Worm (Caenorhabditis elegans) whole organism, L2 larva: Measurements from ENCODE around the gene irg-4.
A peak's percentile ranks its signal among the peaks of the same experiment; 100 is the strongest.

Source experiments
- C34F6.9 ChIP-seq: fragments of 150-350 bp; optimal IDR thresholded peaks from 2 replicates; lab custom pipeline; 2014; ENCODE audit warnings: missing biosample characterization, missing genetic modification characterization
- F13H6.1 ChIP-seq: sonication (generic microtip); optimal IDR thresholded peaks from 2 replicates; lab custom pipeline; 2016; ENCODE audit warnings: missing genetic modification characterization, missing compliant biosample characterization
- Y55F3AM.14 ChIP-seq: fragments of 200-800 bp; sonication (Bioruptor generic); optimal IDR thresholded peaks from 2 replicates; lab custom pipeline; 2018; ENCODE audit warnings: mild to moderate bottlenecking, missing genetic modification characterization, missing compliant biosample characterization
- alr-1 ChIP-seq: fragments of 150-350 bp; optimal IDR thresholded peaks from 2 replicates; lab custom pipeline; 2014; ENCODE audit warnings: missing biosample characterization, missing genetic modification characterization
- aly-2 ChIP-seq: fragments of 150-350 bp; optimal IDR thresholded peaks from 2 replicates; lab custom pipeline; 2014; ENCODE audit warnings: missing biosample characterization, missing genetic modification characterization
- ama-1 ChIP-seq: fragments of 150-350 bp; optimal IDR thresholded peaks from 2 replicates; lab custom pipeline; 2018; ENCODE audit warnings: inconsistent platforms
- blmp-1 ChIP-seq: sonication (generic microtip); optimal IDR thresholded peaks from 2 replicates; lab custom pipeline; 2017; ENCODE audit warnings: missing genetic modification characterization, mild to moderate bottlenecking, missing compliant biosample characterization, antibody characterized with exemption, moderate library complexity; ENCODE audit not compliant: insufficient read depth
- ceh-16 ChIP-seq: fragments of 150-350 bp; optimal IDR thresholded peaks from 2 replicates; lab custom pipeline; 2014; ENCODE audit warnings: missing biosample characterization, missing genetic modification characterization
- crh-2 ChIP-seq: sonication (generic microtip); optimal IDR thresholded peaks from 2 replicates; lab custom pipeline; 2017; ENCODE audit warnings: missing biosample characterization, missing genetic modification characterization
- egl-27 ChIP-seq: sonication (generic microtip); optimal IDR thresholded peaks from 3 replicates; lab custom pipeline; 2017; ENCODE audit warnings: missing biosample characterization, missing genetic modification reagents, missing genetic modification characterization
- fos-1 ChIP-seq: fragments of 150-350 bp; optimal IDR thresholded peaks from 2 replicates; lab custom pipeline; 2014; ENCODE audit warnings: missing biosample characterization, missing genetic modification characterization
- gmeb-1 ChIP-seq: fragments of 150-350 bp; optimal IDR thresholded peaks from 2 replicates; lab custom pipeline; 2014; ENCODE audit warnings: missing biosample characterization, missing genetic modification characterization
- lin-11 ChIP-seq: fragments of 150-350 bp; sonication (generic microtip); optimal IDR thresholded peaks from 2 replicates; lab custom pipeline; 2014; ENCODE audit warnings: missing biosample characterization, missing genetic modification characterization, inconsistent platforms, mixed read lengths
- lin-13 ChIP-seq: fragments of 150-350 bp; optimal IDR thresholded peaks from 2 replicates; lab custom pipeline; 2014; ENCODE audit warnings: missing biosample characterization, missing genetic modification reagents, missing genetic modification characterization
- lin-39 ChIP-seq: fragments of 150-350 bp; optimal IDR thresholded peaks from 2 replicates; lab custom pipeline; 2014; ENCODE audit warnings: missing biosample characterization, missing genetic modification reagents, missing genetic modification characterization
- lsy-2 ChIP-seq, 2 experiments: fragments of 150-350 bp in 1 of 2; sonication (generic microtip) in 1 of 2; optimal IDR thresholded peaks; 2 replicates each; lab custom pipeline; 2014 to 2017; ENCODE audit warnings: missing biosample characterization in 2 of 2, missing genetic modification characterization in 2 of 2
- mab-5 ChIP-seq: fragments of 150-350 bp; optimal IDR thresholded peaks from 2 replicates; lab custom pipeline; 2014; ENCODE audit warnings: missing biosample characterization, missing genetic modification characterization
- mbf-1 ChIP-seq: sonication (generic microtip); optimal IDR thresholded peaks from 2 replicates; lab custom pipeline; 2017; ENCODE audit warnings: missing biosample characterization, missing genetic modification characterization
- mdl-1 ChIP-seq, 2 experiments: fragments of 150-350 bp in 1 of 2; sonication (generic microtip) in 1 of 2; optimal IDR thresholded peaks; 2 replicates each; lab custom pipeline; 2017; ENCODE audit warnings: missing biosample characterization in 2 of 2, missing genetic modification characterization in 2 of 2
- nhr-10 ChIP-seq: sonication (generic microtip); optimal IDR thresholded peaks from 2 replicates; lab custom pipeline; 2017; ENCODE audit warnings: missing biosample characterization, missing genetic modification characterization
- nhr-11 ChIP-seq: fragments of 150-350 bp; optimal IDR thresholded peaks from 2 replicates; lab custom pipeline; 2014; ENCODE audit warnings: missing biosample characterization, missing genetic modification characterization
- nhr-12 ChIP-seq: fragments of 150-350 bp; optimal IDR thresholded peaks from 2 replicates; lab custom pipeline; 2014; ENCODE audit warnings: missing biosample characterization, missing genetic modification characterization
- nhr-129 ChIP-seq: fragments of 150-350 bp; optimal IDR thresholded peaks from 2 replicates; lab custom pipeline; 2014; ENCODE audit warnings: missing biosample characterization, missing genetic modification characterization
- nhr-21 ChIP-seq: fragments of 150-350 bp; optimal IDR thresholded peaks from 2 replicates; lab custom pipeline; 2014; ENCODE audit warnings: missing biosample characterization, missing genetic modification characterization
- nhr-23 ChIP-seq: fragments of 150-350 bp; optimal IDR thresholded peaks from 2 replicates; lab custom pipeline; 2014; ENCODE audit warnings: missing biosample characterization, missing genetic modification reagents, missing genetic modification characterization
- nhr-237 ChIP-seq: fragments of 150-350 bp; optimal IDR thresholded peaks from 2 replicates; lab custom pipeline; 2014; ENCODE audit warnings: missing biosample characterization, missing genetic modification characterization
- nhr-6 ChIP-seq: fragments of 150-350 bp; optimal IDR thresholded peaks from 2 replicates; lab custom pipeline; 2014; ENCODE audit warnings: missing biosample characterization, missing genetic modification characterization
- nhr-77 ChIP-seq: fragments of 150-350 bp; optimal IDR thresholded peaks from 2 replicates; lab custom pipeline; 2014; ENCODE audit warnings: missing biosample characterization, missing genetic modification characterization
- peb-1 ChIP-seq: fragments of 150-350 bp; optimal IDR thresholded peaks from 2 replicates; lab custom pipeline; 2014; ENCODE audit warnings: missing biosample characterization, missing genetic modification characterization
- sem-4 ChIP-seq: fragments of 150-350 bp; optimal IDR thresholded peaks from 2 replicates; lab custom pipeline; 2014; ENCODE audit warnings: missing biosample characterization, missing genetic modification reagents, missing genetic modification characterization
- skn-1 ChIP-seq: sonication (generic microtip); optimal IDR thresholded peaks from 2 replicates; lab custom pipeline; 2017; ENCODE audit warnings: missing biosample characterization, missing genetic modification characterization
- sma-3 ChIP-seq: sonication (generic microtip); optimal IDR thresholded peaks from 2 replicates; lab custom pipeline; 2016; ENCODE audit warnings: missing genetic modification reagents, missing genetic modification characterization, missing compliant biosample characterization
- sma-9 ChIP-seq, 2 experiments: fragments of 150-350 bp in 1 of 2; sonication (generic microtip) in 1 of 2; optimal IDR thresholded peaks; 2 replicates each; lab custom pipeline; 2014 to 2016; ENCODE audit warnings: missing genetic modification characterization in 2 of 2, mild to moderate bottlenecking in 1 of 2, missing biosample characterization in 1 of 2, missing compliant biosample characterization in 1 of 2, missing genetic modification reagents in 1 of 2, moderate library complexity in 1 of 2
- unc-39 ChIP-seq: fragments of 150-350 bp; optimal IDR thresholded peaks from 2 replicates; lab custom pipeline; 2014; ENCODE audit warnings: missing biosample characterization, missing genetic modification characterization
- unc-55 ChIP-seq: fragments of 150-350 bp; sonication (generic microtip); optimal IDR thresholded peaks from 3 replicates; lab custom pipeline; 2014; ENCODE audit warnings: missing biosample characterization, missing genetic modification reagents, missing genetic modification characterization
- unc-62 ChIP-seq: fragments of 150-350 bp; optimal IDR thresholded peaks from 2 replicates; lab custom pipeline; 2014; ENCODE audit warnings: missing biosample characterization, missing genetic modification reagents, missing genetic modification characterization
- zag-1 ChIP-seq: fragments of 150-350 bp; optimal IDR thresholded peaks from 2 replicates; lab custom pipeline; 2014; ENCODE audit warnings: missing biosample characterization, missing genetic modification characterization
- ztf-4 ChIP-seq: fragments of 150-350 bp; optimal IDR thresholded peaks from 2 replicates; lab custom pipeline; 2014; ENCODE audit warnings: missing biosample characterization, missing genetic modification characterization

Gene irg-4

ce11 chrIV:12414601-12415000 is 21.0 kb upstream of the irg-4 start:
- TF ChIP-seq lin-39 (no peak), mab-5 (tag; lab: Kevin White, UChicago) (no peak), unc-55 (no peak), nhr-11 (tag; lab: Kevin White, UChicago) (no peak), lsy-2 (tag; optimal IDR thresholded peaks at IDR 0.05; lab: Kevin White, UChicago) (no peak), gmeb-1 (tag; lab: Kevin White, UChicago) (no peak), nhr-10 (tag; lab: Kevin White, UChicago) (no peak), nhr-77 (tag; lab: Kevin White, UChicago) (no peak), nhr-129 (no peak), zag-1 (no peak), nhr-21 (no peak)

ce11 chrIV:12416629-12417404 is 18.8 kb upstream of the irg-4 start:
- peak; percentile 58 for TF ChIP-seq nhr-129
- TF ChIP-seq lsy-2 (tag; optimal IDR thresholded peaks at IDR 0.05; lab: Kevin White, UChicago) = peak in 1 of 2 experiments; percentile 26
- TF ChIP-seq lin-39 = no peak
- TF ChIP-seq Y55F3AM.14 (GFP tag; lab: Kevin White, UChicago) = no peak
- no peak for TF ChIP-seq ztf-4
- no peak for TF ChIP-seq peb-1
- peak; percentile 11 for TF ChIP-seq lin-11 (tag; lab: Kevin White, UChicago)
- TF ChIP-seq sma-3 (GFP tag; lab: Kevin White, UChicago) = peak; percentile 13
- no peak for TF ChIP-seq unc-62 (GFP tag; lab: Kevin White, UChicago)
- TF ChIP-seq sma-9 (GFP tag; optimal IDR thresholded peaks at IDR 0.05; lab: Kevin White, UChicago) = peak; percentile 21
- TF ChIP-seq sma-9 (tag; optimal IDR thresholded peaks at IDR 0.05; lab: Kevin White, UChicago) = no peak
- TF ChIP-seq C34F6.9 = peak; percentile 4
- no peak for TF ChIP-seq egl-27 (tag; lab: Kevin White, UChicago)
- TF ChIP-seq nhr-237 (tag; lab: Kevin White, UChicago) = no peak
- no peak for TF ChIP-seq F13H6.1 (tag; lab: Kevin White, UChicago)
- no peak for TF ChIP-seq ceh-16 (tag; lab: Kevin White, UChicago)

ce11 chrIV:12417536-12418195 is 18.0 kb upstream of the irg-4 start, which contains the start of gene F08G5.3:
Gene F08G5.3 (minus strand): TSS chrIV:12417586.
- TF ChIP-seq aly-2 (tag; lab: Kevin White, UChicago) (no peak), ceh-16 (tag; lab: Kevin White, UChicago) (no peak), lin-13 (GFP tag; lab: Kevin White, UChicago) (peak; percentile 37), nhr-12 (tag; lab: Kevin White, UChicago) (no peak), nhr-77 (tag; lab: Kevin White, UChicago) (no peak), gmeb-1 (tag; lab: Kevin White, UChicago) (peak; percentile 36), Y55F3AM.14 (GFP tag; lab: Kevin White, UChicago) (peak; percentile 35), blmp-1 (tag; lab: Kevin White, UChicago) (no peak), unc-39 (tag; lab: Kevin White, UChicago) (no peak), skn-1 (tag; lab: Kevin White, UChicago) (no peak), nhr-10 (tag; lab: Kevin White, UChicago) (no peak), egl-27 (tag; lab: Kevin White, UChicago) (peak; percentile 16), mbf-1 (tag; lab: Kevin White, UChicago) (no peak), mdl-1 (tag; optimal IDR thresholded peaks at IDR 0.05; lab: Kevin White, UChicago) (no peak), fos-1 (tag; lab: Kevin White, UChicago) (peak; percentile 55), lsy-2 (tag; optimal IDR thresholded peaks at IDR 0.05; lab: Kevin White, UChicago) (peak; percentile 13 to 58), sem-4 (tag; lab: Kevin White, UChicago) (no peak), sma-3 (GFP tag; lab: Kevin White, UChicago) (peak; percentile 8), nhr-21 (no peak), alr-1 (tag; lab: Kevin White, UChicago) (no peak), nhr-6 (tag; lab: Kevin White, UChicago) (no peak), nhr-129 (peak; percentile 91), lin-11 (tag; lab: Kevin White, UChicago) (peak; percentile 19), mab-5 (tag; lab: Kevin White, UChicago) (no peak), sma-9 (GFP tag; optimal IDR thresholded peaks at IDR 0.05; lab: Kevin White, UChicago) (peak; percentile 48), sma-9 (tag; optimal IDR thresholded peaks at IDR 0.05; lab: Kevin White, UChicago) (no peak), ama-1 (no peak), crh-2 (tag; lab: Kevin White, UChicago) (no peak), C34F6.9 (peak; percentile 35), nhr-237 (tag; lab: Kevin White, UChicago) (no peak), nhr-23 (tag; lab: Kevin White, UChicago) (no peak), unc-55 (peak; percentile 51), F13H6.1 (tag; lab: Kevin White, UChicago) (peak; percentile 42), zag-1 (no peak)
